Worm (Caenorhabditis elegans) whole organism, L4 larva: Measurements from ENCODE around the gene T13C5.6.

Source experiments
- aly-2 ChIP-seq: sonication (generic microtip); optimal IDR thresholded peaks from 2 replicates; lab custom pipeline; 2018; ENCODE audit warnings: missing biosample characterization, missing genetic modification characterization
- ama-1 ChIP-seq: fragments of 150-350 bp; optimal IDR thresholded peaks from 2 replicates; lab custom pipeline; 2014; ENCODE audit warnings: inconsistent platforms, mixed read lengths
- dpl-1 ChIP-seq: fragments of 150-350 bp; optimal IDR thresholded peaks from 2 replicates; lab custom pipeline; 2014; ENCODE audit warnings: missing biosample characterization, missing genetic modification reagents, missing genetic modification characterization
- nhr-111 ChIP-seq: fragments of 200-800 bp; sonication (Bioruptor generic); optimal IDR thresholded peaks from 2 replicates; lab custom pipeline; 2018; ENCODE audit warnings: mild to moderate bottlenecking, missing genetic modification characterization, missing compliant biosample characterization
- nhr-76 ChIP-seq: fragments of 150-350 bp; optimal IDR thresholded peaks from 2 replicates; lab custom pipeline; 2014; ENCODE audit warnings: missing biosample characterization, missing genetic modification characterization
- snpc-4 ChIP-seq: fragments of 150-350 bp; optimal IDR thresholded peaks from 2 replicates; lab custom pipeline; 2014; ENCODE audit warnings: missing biosample characterization, missing genetic modification characterization
- ztf-11 ChIP-seq: fragments of 150-350 bp; optimal IDR thresholded peaks from 2 replicates; lab custom pipeline; 2014; ENCODE audit warnings: missing biosample characterization, missing genetic modification characterization

- TF ChIP-seq snpc-4 (tag; lab: Kevin White, UChicago): no peak
- no peak for TF ChIP-seq ztf-11 (tag; lab: Kevin White, UChicago)
- no peak for TF ChIP-seq aly-2 (tag; lab: Kevin White, UChicago)
- TF ChIP-seq dpl-1: no peak
- no peak for TF ChIP-seq nhr-111 (GFP tag; lab: Kevin White, UChicago)
- no peak for TF ChIP-seq ama-1
- no peak for TF ChIP-seq nhr-76
These were observed 25.6 kb upstream of the T13C5.6 start, which contains the start of gene C14F11.4 for ce11 chrX:6232998-6233626.
